Fruit fly (Drosophila melanogaster) whole organism, wandering third instar larva: ENCODE data around the gene SdhC.

Source experiments
- Dfd ChIP-seq: fragments of >200 bp; optimal IDR thresholded peaks from 2 replicates; lab custom pipeline; 2017; ENCODE audit warnings: missing biosample characterization, missing genetic modification characterization
- GATAd ChIP-seq: sonication (Bioruptor generic); optimal IDR thresholded peaks from 2 replicates; lab custom pipeline; 2016; ENCODE audit warnings: missing biosample characterization, missing genetic modification characterization
- Hnf4 ChIP-seq: fragments of 200-800 bp; sonication (Bioruptor generic); optimal IDR thresholded peaks from 2 replicates; lab custom pipeline; 2016; ENCODE audit warnings: missing biosample characterization, mild to moderate bottlenecking, missing genetic modification characterization
- Hr83 ChIP-seq: fragments of 200-300 bp; sonication (Bioruptor generic); optimal IDR thresholded peaks from 2 replicates; lab custom pipeline; 2016; ENCODE audit warnings: missing biosample characterization, mild to moderate bottlenecking, missing genetic modification characterization, moderate library complexity; ENCODE audit not compliant: poor library complexity, severe bottlenecking
- OdsH ChIP-seq: fragments of 200-800 bp; sonication (Bioruptor generic); optimal IDR thresholded peaks from 2 replicates; lab custom pipeline; 2016; ENCODE audit warnings: missing biosample characterization, mild to moderate bottlenecking, missing genetic modification characterization
- Rel ChIP-seq, 2 experiments: fragments of 200-800 bp; sonication (Bioruptor generic) in 1 of 2; optimal IDR thresholded peaks; 2 replicates in 1 of 2; 3 replicates in 1 of 2; lab custom pipeline; 2016 to 2019; ENCODE audit warnings: mild to moderate bottlenecking in 2 of 2, missing biosample characterization in 2 of 2, missing genetic modification characterization in 2 of 2, moderate library complexity in 1 of 2
- br ChIP-seq: fragments of 200-800 bp; sonication (Bioruptor generic); optimal IDR thresholded peaks from 2 replicates; lab custom pipeline; 2016; ENCODE audit warnings: missing biosample characterization, missing genetic modification characterization
- foxo ChIP-seq, 2 experiments: fragments of 200-800 bp; sonication (Bioruptor generic); optimal IDR thresholded peaks; 2 replicates in 1 of 2; 3 replicates in 1 of 2; lab custom pipeline; 2016 to 2017; ENCODE audit warnings: missing biosample characterization in 2 of 2, missing genetic modification characterization in 2 of 2
- fru ChIP-seq: fragments of 200-800 bp; sonication (Bioruptor generic); optimal IDR thresholded peaks from 3 replicates; lab custom pipeline; 2016; ENCODE audit warnings: missing biosample characterization, mild to moderate bottlenecking, missing genetic modification characterization
- h ChIP-seq: fragments of 200-800 bp; sonication (Bioruptor generic); optimal IDR thresholded peaks from 3 replicates; lab custom pipeline; 2016; ENCODE audit warnings: missing biosample characterization, mild to moderate bottlenecking, missing genetic modification characterization
- lola ChIP-seq: fragments of >200 bp; optimal IDR thresholded peaks from 2 replicates; lab custom pipeline; 2017; ENCODE audit warnings: missing biosample characterization, missing genetic modification characterization
- pan ChIP-seq: fragments of >200 bp; optimal IDR thresholded peaks from 2 replicates; lab custom pipeline; 2017
- psq ChIP-seq: fragments of 200-800 bp; sonication (Bioruptor generic); optimal IDR thresholded peaks from 3 replicates; lab custom pipeline; 2017; ENCODE audit warnings: missing biosample characterization, mild to moderate bottlenecking, missing genetic modification characterization, moderate library complexity
- rgr ChIP-seq: fragments of 200-800 bp; sonication (Bioruptor generic); optimal IDR thresholded peaks from 3 replicates; lab custom pipeline; 2016; ENCODE audit warnings: missing biosample characterization, mild to moderate bottlenecking, missing genetic modification characterization

DNA sequence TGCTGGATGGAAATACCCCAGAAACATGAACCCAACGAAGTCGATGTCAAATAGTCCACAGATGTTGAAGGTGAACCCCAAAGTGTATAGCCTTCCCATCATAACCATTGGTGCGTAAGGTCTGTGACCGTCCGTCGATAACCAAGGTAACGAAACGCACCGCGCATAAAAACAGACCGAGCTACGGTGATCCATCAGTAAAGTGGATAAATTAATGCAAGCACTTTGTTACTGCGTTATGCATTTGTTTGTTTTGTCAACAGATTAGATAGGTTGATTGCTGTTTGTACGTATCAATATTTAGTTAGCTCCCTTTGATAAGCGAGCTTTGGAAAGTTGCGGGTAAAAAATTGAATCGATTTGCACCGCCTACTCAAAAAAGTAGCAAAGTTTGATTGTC lies 31.3 kb downstream of the SdhC start:
- TF ChIP-seq Hr83 (GFP tag; lab: Kevin White, UChicago) (no peak), rgr (GFP tag; lab: Kevin White, UChicago) (no peak), h (GFP tag; lab: Kevin White, UChicago) (no peak), pan (lab: Kevin White, UChicago) (no peak), GATAd (no peak), br (GFP tag; lab: Kevin White, UChicago) (no peak), foxo (GFP tag; optimal IDR thresholded peaks at IDR 0.05; lab: Kevin White, UChicago) (no peak), psq (no peak), Dfd (GFP tag; lab: Kevin White, UChicago) (no peak), fru (GFP tag; lab: Kevin White, UChicago) (no peak), OdsH (GFP tag; lab: Kevin White, UChicago) (no peak), lola (GFP tag; lab: Kevin White, UChicago) (no peak), Hnf4 (no peak), Rel (GFP tag; optimal IDR thresholded peaks at IDR 0.05; lab: Kevin White, UChicago) (no peak), Rel (tag; optimal IDR thresholded peaks at IDR 0.05; lab: Kevin White, UChicago) (no peak)
